Fruit fly (Drosophila melanogaster) whole organism, embryonic: ENCODE measurements around the gene CG8925.

Experiments used
- ATbp ChIP-seq: fragments of 200-800 bp; sonication (Bioruptor generic); optimal IDR thresholded peaks from 2 replicates; lab custom pipeline; 2017; ENCODE audit warnings: missing biosample characterization, mild to moderate bottlenecking, missing genetic modification characterization, missing genetic modification reagents
- Antp ChIP-seq: fragments of 200-800 bp; sonication (Bioruptor generic); optimal IDR thresholded peaks from 3 replicates; lab custom pipeline; 2016; ENCODE audit warnings: missing biosample characterization, missing genetic modification characterization
- Atf3 ChIP-seq: fragments of 200-800 bp; sonication (Bioruptor generic); optimal IDR thresholded peaks from 3 replicates; lab custom pipeline; 2016; ENCODE audit warnings: missing biosample characterization, missing genetic modification characterization
- Atf6 ChIP-seq: fragments of 200-800 bp; sonication (Bioruptor generic); IDR thresholded peaks from 2 replicates; pipeline ENCODE4 v1.3.6; 2022; ENCODE audit warnings: missing biosample characterization, missing genetic modification characterization
- C15 ChIP-seq: fragments of 200-800 bp; sonication (Bioruptor generic); IDR thresholded peaks from 3 replicates; pipeline ENCODE4 v1.3.6; 2022; ENCODE audit warnings: missing biosample characterization, missing genetic modification characterization
- CG10366 ChIP-seq: fragments of 200-800 bp; sonication (Bioruptor generic); IDR thresholded peaks from 2 replicates; pipeline ENCODE4 v1.3.6; 2022; ENCODE audit warnings: missing biosample characterization, missing genetic modification characterization
- CG11504 ChIP-seq: fragments of 200-800 bp; sonication (Bioruptor generic); optimal IDR thresholded peaks from 3 replicates; lab custom pipeline; 2019; ENCODE audit warnings: missing biosample characterization, mild to moderate bottlenecking, missing genetic modification characterization, moderate library complexity
- CG12071 ChIP-seq: fragments of 200-800 bp; sonication (Bioruptor generic); optimal IDR thresholded peaks from 3 replicates; lab custom pipeline; 2018; ENCODE audit warnings: missing biosample characterization, mild to moderate bottlenecking, missing genetic modification characterization
- CG14050 ChIP-seq: fragments of 200-800 bp; sonication (Bioruptor generic); IDR thresholded peaks from 3 replicates; pipeline ENCODE4 v1.3.6; 2022; ENCODE audit warnings: missing biosample characterization, missing genetic modification characterization
- CG15073 ChIP-seq: fragments of 200-800 bp; sonication (Bioruptor generic); optimal IDR thresholded peaks from 2 replicates; lab custom pipeline; 2016; ENCODE audit warnings: missing biosample characterization, missing genetic modification characterization
- CG16779 ChIP-seq: fragments of 200-800 bp; sonication (Bioruptor generic); IDR thresholded peaks from 2 replicates; pipeline ENCODE4 v1.3.6; 2022; ENCODE audit warnings: missing biosample characterization, missing genetic modification characterization
- CG1792 ChIP-seq: fragments of 200-800 bp; sonication (Bioruptor generic); optimal IDR thresholded peaks from 2 replicates; lab custom pipeline; 2016; ENCODE audit warnings: missing biosample characterization, missing genetic modification characterization
- CG30431 ChIP-seq: fragments of 200-800 bp; sonication (Bioruptor generic); optimal IDR thresholded peaks from 2 replicates; lab custom pipeline; 2017; ENCODE audit warnings: missing biosample characterization, missing genetic modification characterization
- CG4404 ChIP-seq: fragments of 200-800 bp; sonication (Bioruptor generic); IDR thresholded peaks from 2 replicates; pipeline ENCODE4 v1.3.6; 2022; ENCODE audit warnings: missing biosample characterization, missing genetic modification characterization
- CG4707 ChIP-seq: fragments of 200-800 bp; sonication (Bioruptor generic); optimal IDR thresholded peaks from 2 replicates; lab custom pipeline; 2018; ENCODE audit warnings: missing biosample characterization, mild to moderate bottlenecking, missing genetic modification characterization, moderate library complexity
- CG4730 ChIP-seq: fragments of 200-800 bp; sonication (Bioruptor generic); IDR thresholded peaks from 2 replicates; pipeline ENCODE4 v1.3.6; 2022; ENCODE audit warnings: missing biosample characterization, missing genetic modification characterization
- CG4820 ChIP-seq: fragments of 200-800 bp; sonication (Bioruptor generic); optimal IDR thresholded peaks from 3 replicates; lab custom pipeline; 2016; ENCODE audit warnings: missing biosample characterization, missing genetic modification characterization
- CG4854 ChIP-seq: fragments of 200-800 bp; sonication (Bioruptor generic); optimal IDR thresholded peaks from 2 replicates; lab custom pipeline; 2016; ENCODE audit warnings: missing biosample characterization, missing genetic modification characterization, inconsistent platforms
- CG6654 ChIP-seq: fragments of 200-800 bp; sonication (Bioruptor generic); optimal IDR thresholded peaks from 2 replicates; lab custom pipeline; 2017; ENCODE audit warnings: missing biosample characterization, mild to moderate bottlenecking, missing genetic modification characterization
- CG6689 ChIP-seq: fragments of 200-800 bp; sonication (Bioruptor generic); IDR thresholded peaks from 2 replicates; pipeline ENCODE4 v1.3.6; 2022; ENCODE audit warnings: missing biosample characterization, missing genetic modification characterization
- CG6813 ChIP-seq: fragments of 200-800 bp; sonication (Bioruptor generic); optimal IDR thresholded peaks from 2 replicates; lab custom pipeline; 2017; ENCODE audit warnings: missing biosample characterization, missing genetic modification characterization, mild to moderate bottlenecking, moderate library complexity, missing genetic modification reagents
- CG8924 ChIP-seq: fragments of 200-800 bp; optimal IDR thresholded peaks from 3 replicates; lab custom pipeline; 2019; ENCODE audit warnings: missing biosample characterization, mild to moderate bottlenecking, missing genetic modification characterization, moderate library complexity
- H15 ChIP-seq: fragments of 200-800 bp; sonication (Bioruptor generic); IDR thresholded peaks from 3 replicates; pipeline ENCODE4 v1.3.6; 2022; ENCODE audit warnings: missing biosample characterization, missing genetic modification characterization
- HmgD ChIP-seq: fragments of 200-800 bp; sonication (Bioruptor generic); optimal IDR thresholded peaks from 3 replicates; lab custom pipeline; 2016; ENCODE audit warnings: missing biosample characterization, missing genetic modification characterization
- Hsf ChIP-seq: fragments of 200-800 bp; sonication (Bioruptor generic); optimal IDR thresholded peaks from 3 replicates; lab custom pipeline; 2016; ENCODE audit warnings: missing biosample characterization, missing genetic modification characterization
- NC2α ChIP-seq: fragments of 200-800 bp; sonication (Bioruptor generic); optimal IDR thresholded peaks from 2 replicates; lab custom pipeline; 2016; ENCODE audit warnings: missing biosample characterization, missing genetic modification characterization
- NK7.1 ChIP-seq: fragments of 200-800 bp; sonication (Bioruptor generic); optimal IDR thresholded peaks from 3 replicates; lab custom pipeline; 2016; ENCODE audit warnings: missing biosample characterization, missing genetic modification characterization
- Oaz ChIP-seq: fragments of 200-800 bp; sonication (Bioruptor generic); IDR thresholded peaks from 2 replicates; pipeline ENCODE4 v1.3.6; 2022; ENCODE audit warnings: missing biosample characterization, missing genetic modification characterization
- Opbp ChIP-seq: fragments of 200-800 bp; sonication (Bioruptor generic); IDR thresholded peaks from 3 replicates; pipeline ENCODE4 v1.3.6; 2022; ENCODE audit warnings: missing biosample characterization, missing genetic modification characterization; ENCODE audit not compliant: partially characterized antibody
- Sin3A ChIP-seq: fragments of >200 bp; optimal IDR thresholded peaks from 2 replicates; lab custom pipeline; 2018
- cas ChIP-seq: fragments of 200-800 bp; sonication (Bioruptor generic); IDR thresholded peaks from 2 replicates; pipeline ENCODE4 v1.3.6; 2022; ENCODE audit warnings: missing biosample characterization, missing genetic modification characterization
- ci ChIP-seq: fragments of 200-800 bp; sonication (Bioruptor generic); IDR thresholded peaks from 3 replicates; pipeline ENCODE4 v1.3.6; 2022; ENCODE audit warnings: missing biosample characterization, missing genetic modification characterization
- crc ChIP-seq: fragments of 200-800 bp; sonication (Bioruptor generic); optimal IDR thresholded peaks from 2 replicates; lab custom pipeline; 2016; ENCODE audit warnings: missing biosample characterization, missing genetic modification characterization
- dimm ChIP-seq: fragments of 200-800 bp; sonication (Bioruptor generic); IDR thresholded peaks from 2 replicates; pipeline ENCODE4 v1.3.6; 2022; ENCODE audit warnings: missing biosample characterization, missing genetic modification characterization
- dm ChIP-seq: fragments of 200-800 bp; sonication (Bioruptor generic); optimal IDR thresholded peaks from 3 replicates; lab custom pipeline; 2016; ENCODE audit warnings: missing biosample characterization, missing genetic modification characterization
- emc ChIP-seq: fragments of 200-800 bp; sonication (Bioruptor generic); optimal IDR thresholded peaks from 2 replicates; lab custom pipeline; 2016; ENCODE audit warnings: missing biosample characterization, missing genetic modification characterization
- fd64A ChIP-seq: fragments of 200-800 bp; sonication (Bioruptor generic); optimal IDR thresholded peaks from 3 replicates; lab custom pipeline; 2018; ENCODE audit warnings: missing biosample characterization, mild to moderate bottlenecking, missing genetic modification characterization
- gsb ChIP-seq: fragments of 200-800 bp; sonication (Bioruptor generic); IDR thresholded peaks from 2 replicates; pipeline ENCODE4 v1.3.6; 2022; ENCODE audit warnings: missing biosample characterization, missing genetic modification characterization
- gsb-n ChIP-seq: fragments of 200-800 bp; sonication (Bioruptor generic); optimal IDR thresholded peaks from 3 replicates; lab custom pipeline; 2018; ENCODE audit warnings: missing biosample characterization, mild to moderate bottlenecking, missing genetic modification characterization
- ham ChIP-seq: fragments of 200-800 bp; sonication (Bioruptor generic); IDR thresholded peaks from 2 replicates; pipeline ENCODE4 v1.3.6; 2022; ENCODE audit warnings: missing biosample characterization, missing genetic modification characterization
- kah ChIP-seq: fragments of 200-800 bp; sonication (Bioruptor generic); optimal IDR thresholded peaks from 2 replicates; lab custom pipeline; 2018; ENCODE audit warnings: missing biosample characterization, mild to moderate bottlenecking, missing genetic modification characterization
- kay ChIP-seq: fragments of 200-800 bp; sonication (Bioruptor generic); optimal IDR thresholded peaks from 2 replicates; lab custom pipeline; 2016; ENCODE audit warnings: missing biosample characterization, missing genetic modification characterization
- lola ChIP-seq, 3 experiments: fragments of >200 bp in 2 of 3; fragments of 200-800 bp in 1 of 3; sonication (Bioruptor generic) in 1 of 3; optimal IDR thresholded peaks; 2 replicates each; lab custom pipeline; 2017 to 2019; ENCODE audit warnings: missing biosample characterization in 3 of 3, missing genetic modification characterization in 3 of 3, mild to moderate bottlenecking in 1 of 3, moderate library complexity in 1 of 3
- otp ChIP-seq: fragments of 200-800 bp; sonication (Bioruptor generic); IDR thresholded peaks from 3 replicates; pipeline ENCODE4, ENCODE4 v1.3.6; 2022; ENCODE audit warnings: missing biosample characterization, missing genetic modification characterization
- pan ChIP-seq, 4 experiments: fragments of >200 bp in 3 of 4; fragments of 200-800 bp in 1 of 4; sonication (Bioruptor generic) in 1 of 4; optimal IDR thresholded peaks in 3 of 4; IDR thresholded peaks in 1 of 4; 2 replicates each; pipeline versions ENCODE4 v1.3.6 to Lab custom; 2017 to 2022; ENCODE audit warnings: missing biosample characterization in 2 of 4, missing genetic modification characterization in 2 of 4, mixed read lengths in 1 of 4
- peb ChIP-seq: fragments of 200-800 bp; sonication (Bioruptor generic); IDR thresholded peaks from 2 replicates; pipeline ENCODE4 v1.3.6; 2022; ENCODE audit warnings: missing biosample characterization, missing genetic modification characterization
- pum ChIP-seq: fragments of 200-800 bp; sonication (Bioruptor generic); optimal IDR thresholded peaks from 2 replicates; lab custom pipeline; 2016; ENCODE audit warnings: missing biosample characterization, missing genetic modification characterization
- run ChIP-seq: fragments of 200-800 bp; sonication (Bioruptor generic); optimal IDR thresholded peaks from 3 replicates; lab custom pipeline; 2018; ENCODE audit warnings: missing biosample characterization, mild to moderate bottlenecking, missing genetic modification characterization
- so ChIP-seq: fragments of 200-800 bp; sonication (Bioruptor generic); IDR thresholded peaks from 3 replicates; pipeline ENCODE4 v1.3.6; 2022; ENCODE audit warnings: missing biosample characterization, missing genetic modification characterization
- sob ChIP-seq: fragments of 200-800 bp; sonication (Bioruptor generic); IDR thresholded peaks from 2 replicates; pipeline ENCODE4 v1.3.6; 2022; ENCODE audit warnings: missing biosample characterization, missing genetic modification characterization
- tna ChIP-seq: fragments of 200-800 bp; sonication (Bioruptor generic); IDR thresholded peaks from 2 replicates; pipeline ENCODE4 v1.3.6; 2022; ENCODE audit warnings: missing biosample characterization, missing genetic modification characterization; ENCODE audit not compliant: partially characterized antibody
- wdn ChIP-seq: fragments of 200-800 bp; sonication (Bioruptor generic); IDR thresholded peaks from 2 replicates; pipeline ENCODE4 v1.3.6; 2022; ENCODE audit warnings: missing biosample characterization, missing genetic modification characterization
- zfh1 ChIP-seq: fragments of 200-800 bp; sonication (Bioruptor generic); IDR thresholded peaks from 3 replicates; pipeline ENCODE4 v1.3.6; 2022; ENCODE audit warnings: missing biosample characterization, missing genetic modification characterization

Gene CG8925

DNA sequence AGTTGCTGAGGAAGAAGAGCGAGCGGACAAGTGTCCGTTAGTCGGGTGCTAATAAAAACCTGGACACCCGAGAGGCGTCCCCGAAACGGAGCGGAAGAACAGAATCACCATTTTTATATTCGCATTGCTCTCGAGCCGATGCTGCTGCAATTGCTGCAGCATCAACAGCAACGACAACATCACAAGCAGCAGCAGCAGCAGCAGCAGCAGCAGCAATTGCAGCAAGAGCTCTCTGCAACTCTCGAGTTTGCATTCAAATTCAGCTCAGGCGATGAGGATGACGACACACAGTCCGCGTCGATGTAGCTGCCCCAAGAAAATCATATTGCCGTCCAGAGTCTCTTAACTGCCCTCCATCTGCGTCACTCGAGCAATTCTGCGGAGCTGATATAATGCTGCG, 34.4 kb downstream of the CG8925 start (continued):
- TF ChIP-seq zfh1 (GFP tag; lab: Robert Waterston, UW) = 0 out of 3 replicates have a peak, but pooled peaks have one; percentile 6
- TF ChIP-seq dm (GFP tag; lab: Kevin White, UChicago) = no peak
- no peak for TF ChIP-seq CG6813 (GFP tag; lab: Kevin White, UChicago)
- no peak for TF ChIP-seq cas (GFP tag; lab: Robert Waterston, UW)
- TF ChIP-seq CG15073 (GFP tag; lab: Kevin White, UChicago) = no peak
- peak in 1 of 3 experiments; percentile 55 for TF ChIP-seq lola (GFP tag; optimal IDR thresholded peaks at IDR 0.05; lab: Kevin White, UChicago)
- TF ChIP-seq CG1792 = no peak
- TF ChIP-seq CG4730 = no peak
- TF ChIP-seq Hsf = no peak
- no peak for TF ChIP-seq C15 (GFP tag; lab: Robert Waterston, UW)
- TF ChIP-seq NC2α (GFP tag; lab: Kevin White, UChicago) = no peak
- TF ChIP-seq gsb-n (tag; lab: Kevin White, UChicago) = no peak
- no peak for TF ChIP-seq pan (optimal IDR thresholded peaks at IDR 0.05; lab: Kevin White, UChicago)
- peak in 1 of 2 experiments; percentile 10 for TF ChIP-seq pan (GFP tag; optimal IDR thresholded peaks at IDR 0.05 in 1 of 2, IDR thresholded peaks at IDR 0.05 in 1 of 2)
- TF ChIP-seq CG4820 (GFP tag; lab: Kevin White, UChicago) = no peak
- no peak for TF ChIP-seq run (tag; lab: Kevin White, UChicago)
- no peak for TF ChIP-seq peb (GFP tag; lab: Robert Waterston, UW)
- TF ChIP-seq ATbp = no peak
- TF ChIP-seq fd64A = peak; percentile 49
- TF ChIP-seq Atf3 (GFP tag; lab: Kevin White, UChicago) = no peak
- no peak for TF ChIP-seq gsb (GFP tag; lab: Robert Waterston, UW)
- peak; percentile 70; the same call in 2 of the 3 replicates for TF ChIP-seq ci (GFP tag; lab: Robert Waterston, UW)
- no peak for TF ChIP-seq CG16779 (GFP tag; lab: Robert Waterston, UW)
- no peak for TF ChIP-seq CG4707
- no peak for TF ChIP-seq Antp (GFP tag; lab: Kevin White, UChicago)
- TF ChIP-seq CG6654 (GFP tag; lab: Kevin White, UChicago) = no peak
- no peak for TF ChIP-seq sob (GFP tag; lab: Robert Waterston, UW)
- no peak for TF ChIP-seq CG10366
- no peak for TF ChIP-seq Oaz (GFP tag; lab: Robert Waterston, UW)
- no peak for TF ChIP-seq emc (GFP tag; lab: Kevin White, UChicago)
- no peak for TF ChIP-seq kay (GFP tag; lab: Kevin White, UChicago)
- TF ChIP-seq dimm (GFP tag; lab: Robert Waterston, UW) = no peak
- no peak for TF ChIP-seq wdn (GFP tag; lab: Robert Waterston, UW)
- no peak for TF ChIP-seq CG4854 (GFP tag; lab: Kevin White, UChicago)
- no peak for TF ChIP-seq otp (GFP tag; lab: Robert Waterston, UW)
- no peak for TF ChIP-seq pum (GFP tag; lab: Kevin White, UChicago)
- TF ChIP-seq crc (GFP tag; lab: Kevin White, UChicago) = no peak
- 0 out of 3 replicates have a peak, but pooled peaks have one; percentile 8 for TF ChIP-seq Opbp (GFP tag; lab: Robert Waterston, UW)
- TF ChIP-seq Sin3A (lab: Kevin White, UChicago) = no peak
- no peak for TF ChIP-seq H15 (GFP tag; lab: Robert Waterston, UW)
- no peak for TF ChIP-seq kah (GFP tag; lab: Kevin White, UChicago)
- no peak for TF ChIP-seq ham (GFP tag; lab: Robert Waterston, UW)
- no peak for TF ChIP-seq Atf6 (GFP tag; lab: Robert Waterston, UW)
- no peak for TF ChIP-seq HmgD (GFP tag; lab: Kevin White, UChicago)
- no peak for TF ChIP-seq tna (GFP tag; lab: Robert Waterston, UW)
- TF ChIP-seq NK7.1 = no peak
- no peak for TF ChIP-seq CG12071 (GFP tag; lab: Kevin White, UChicago)
- TF ChIP-seq CG4404 = no peak
- TF ChIP-seq CG14050 = no peak
- no peak for TF ChIP-seq CG11504 (tag; lab: Kevin White, UChicago)
- TF ChIP-seq so (GFP tag; lab: Robert Waterston, UW) = 0 out of 3 replicates have a peak, but pooled peaks have one; percentile 17
- TF ChIP-seq CG8924 (tag; lab: Kevin White, UChicago) = no peak
- no peak for TF ChIP-seq CG6689 (GFP tag; lab: Robert Waterston, UW)
- TF ChIP-seq CG30431 (GFP tag; lab: Kevin White, UChicago) = no peak
